Worm (Caenorhabditis elegans) whole organism, mixed stage, embryonic: Measurements from ENCODE around the gene Y22D7AL.11.

Source experiments
- elt-3 ChIP-seq: fragments of 150-350 bp; optimal IDR thresholded peaks from 2 replicates; lab custom pipeline; 2014; ENCODE audit warnings: missing biosample characterization, missing genetic modification characterization
- lin-32 ChIP-seq: fragments of 200-800 bp; sonication (Bioruptor generic); optimal IDR thresholded peaks from 2 replicates; lab custom pipeline; 2018; ENCODE audit warnings: mild to moderate bottlenecking, missing genetic modification characterization, missing compliant biosample characterization
- sem-2 ChIP-seq: fragments of 200-800 bp; sonication (Bioruptor generic); optimal IDR thresholded peaks from 2 replicates; lab custom pipeline; 2018; ENCODE audit warnings: mild to moderate bottlenecking, missing genetic modification characterization, missing compliant biosample characterization
- unc-39 ChIP-seq: fragments of 150-350 bp; optimal IDR thresholded peaks from 2 replicates; lab custom pipeline; 2014; ENCODE audit warnings: missing biosample characterization, missing genetic modification characterization
- unc-62 ChIP-seq: fragments of 150-350 bp; optimal IDR thresholded peaks from 2 replicates; lab custom pipeline; 2014; ENCODE audit warnings: missing biosample characterization, missing genetic modification reagents, missing genetic modification characterization

- TF ChIP-seq sem-2 (GFP tag; lab: Kevin White, UChicago) = no peak
- TF ChIP-seq lin-32 = no peak
- TF ChIP-seq unc-39 (tag; lab: Kevin White, UChicago) = no peak
- no peak for TF ChIP-seq elt-3 (tag; lab: Kevin White, UChicago)
- no peak for TF ChIP-seq unc-62 (GFP tag; lab: Kevin White, UChicago)
These were observed 35.2 kb downstream of the Y22D7AL.11 start for ce11 chrIII:1598927-1599326.
